Fruit fly (Drosophila melanogaster): ENCODE results near the gene Rpt3R.

The Rpt3R gene

DNA sequence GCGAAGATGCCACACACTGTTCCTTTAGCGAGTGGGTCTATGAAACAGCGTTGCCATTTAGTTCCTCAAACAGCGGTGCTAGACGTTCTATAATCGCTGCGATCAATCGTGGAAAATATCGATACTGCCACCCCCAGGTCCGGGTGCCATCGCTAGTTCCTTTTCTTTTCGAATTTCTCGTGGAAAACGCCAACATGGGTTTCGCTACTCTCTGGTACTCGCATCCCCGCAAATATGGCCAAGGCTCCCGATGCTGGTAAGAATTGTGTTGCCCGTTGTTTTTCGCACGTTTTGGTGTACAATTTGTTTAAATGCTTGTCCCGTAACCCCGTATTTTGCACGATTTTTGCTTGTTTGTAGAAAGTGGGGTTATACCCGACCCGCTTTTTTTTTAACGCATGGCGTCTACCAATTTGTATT lies 21.6 kb upstream of the Rpt3R start, which contains the start of gene RpS29 (continued):
- TF ChIP-seq CG1603 (tag; optimal IDR thresholded peaks at IDR 0.05): peak; percentile 97
- peak; percentile 52 for TF ChIP-seq CG8388 (GFP tag; optimal IDR thresholded peaks at IDR 0.05)

DNA sequence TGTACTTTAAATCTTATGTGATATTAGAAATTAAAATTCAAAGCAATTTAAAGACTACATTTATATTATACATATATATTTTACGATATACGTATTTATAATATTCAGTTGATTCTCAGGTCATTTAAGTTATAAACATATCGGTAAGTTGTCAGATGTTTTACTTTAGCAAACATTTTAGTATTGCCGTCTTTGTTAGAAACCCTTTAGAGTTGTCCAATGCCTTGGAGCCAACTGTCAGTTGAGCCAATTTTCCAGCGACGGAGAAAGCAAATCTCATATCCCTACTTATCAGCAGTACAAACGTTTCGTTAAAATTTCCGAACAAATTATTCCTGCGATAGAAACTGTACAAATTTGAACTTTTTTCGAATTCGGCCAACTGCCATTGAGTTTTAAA lies 18.5 kb upstream of the Rpt3R start, which contains the start of gene topi:
Gene topi (plus strand): TSS at position 301 of the 400 bp plus-strand sequence.
- TF ChIP-seq mirr (GFP tag; optimal IDR thresholded peaks at IDR 0.05): no peak
- no peak for TF ChIP-seq stc (GFP tag; IDR thresholded peaks at IDR 0.05)
- TF ChIP-seq chm (GFP tag; IDR thresholded peaks at IDR 0.05): no peak
- no peak for TF ChIP-seq Stat92E (GFP tag; optimal IDR thresholded peaks at IDR 0.05)
- TF ChIP-seq CG14965 (GFP tag; optimal IDR thresholded peaks at IDR 0.05; ENCODE audit: borderline replicate concordance): no peak
- no peak for TF ChIP-seq NC2β (GFP tag; optimal IDR thresholded peaks at IDR 0.05)
- TF ChIP-seq Ptx1 (GFP tag; IDR thresholded peaks at IDR 0.05): no peak
- TF ChIP-seq eve (GFP tag; optimal IDR thresholded peaks at IDR 0.05): no peak
- no peak for TF ChIP-seq pum (GFP tag; optimal IDR thresholded peaks at IDR 0.05)
- TF ChIP-seq Usf (GFP tag; optimal IDR thresholded peaks at IDR 0.05): no peak
- no peak for TF ChIP-seq Nf-YA (GFP tag; IDR thresholded peaks at IDR 0.05)
- no peak for TF ChIP-seq gce (GFP tag; IDR thresholded peaks at IDR 0.05)
- TF ChIP-seq CG15696 (tag; optimal IDR thresholded peaks at IDR 0.05): no peak
- TF ChIP-seq D19B (GFP tag; optimal IDR thresholded peaks at IDR 0.05): no peak
- TF ChIP-seq CG9609 (GFP tag; optimal IDR thresholded peaks at IDR 0.05): no peak
- TF ChIP-seq fd64A (GFP tag; optimal IDR thresholded peaks at IDR 0.05): no peak
- TF ChIP-seq ranshi (GFP tag; IDR thresholded peaks at IDR 0.05): no peak
- TF ChIP-seq CG9215 (GFP tag; IDR thresholded peaks at IDR 0.05): no peak
- no peak for TF ChIP-seq Gug (GFP tag; IDR thresholded peaks at IDR 0.05)

DNA sequence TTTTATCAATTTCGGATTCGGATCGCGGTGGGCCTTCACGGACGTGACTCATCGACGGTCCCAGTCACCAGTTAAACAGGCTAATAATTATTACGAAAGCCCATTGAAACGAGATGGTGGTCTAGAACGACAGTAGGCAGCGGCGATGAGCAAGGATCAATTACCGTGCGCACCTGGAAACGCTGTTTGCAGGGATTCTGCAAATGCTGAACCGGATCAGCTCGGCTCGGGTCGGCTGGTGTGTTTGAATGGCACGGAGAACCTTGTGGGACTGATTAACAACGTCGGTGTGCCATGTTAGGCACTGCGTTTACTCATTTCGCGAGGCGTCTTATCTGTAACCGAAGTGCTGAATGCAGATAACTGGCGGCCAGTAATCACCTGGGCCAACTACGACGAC lies 17.8 kb upstream of the Rpt3R start, which contains the start of gene Whamy:
Gene Whamy (minus strand): TSS at position 273 of the 400 bp plus-strand sequence.
- TF ChIP-seq HmgZ (tag; optimal IDR thresholded peaks at IDR 0.05): peak; percentile 21
- no peak for TF ChIP-seq CG13287 (GFP tag; IDR thresholded peaks at IDR 0.05; ENCODE audit: partially characterized antibody)
- peak; percentile 70 for TF ChIP-seq Med (GFP tag)
- TF ChIP-seq PHDP (tag; optimal IDR thresholded peaks at IDR 0.05): no peak
- no peak for TF ChIP-seq CG8089 (GFP tag; optimal IDR thresholded peaks at IDR 0.05)
- TF ChIP-seq sens-2 (GFP tag; IDR thresholded peaks at IDR 0.05): no peak
- no peak for TF ChIP-seq Dbx (GFP tag; IDR thresholded peaks at IDR 0.05)
- TF ChIP-seq dpn (GFP tag; optimal IDR thresholded peaks at IDR 0.05): no peak
- no peak for TF ChIP-seq CG10147 (GFP tag; optimal IDR thresholded peaks at IDR 0.05)
- no peak for TF ChIP-seq CG2678 (tag; optimal IDR thresholded peaks at IDR 0.05)
- no peak for TF ChIP-seq bbx (GFP tag; IDR thresholded peaks at IDR 0.05; ENCODE audit: partially characterized antibody)
- no peak for TF ChIP-seq Mad (GFP tag; optimal IDR thresholded peaks at IDR 0.05)
- no peak for TF ChIP-seq CG6813 (GFP tag; optimal IDR thresholded peaks at IDR 0.05)
- no peak for TF ChIP-seq CG7839 (tag; optimal IDR thresholded peaks at IDR 0.05)
- no peak for TF ChIP-seq CG6654 (GFP tag; optimal IDR thresholded peaks at IDR 0.05)
- no peak for TF ChIP-seq CG2116 (GFP tag; optimal IDR thresholded peaks at IDR 0.05)
- TF ChIP-seq CG10979 (tag; optimal IDR thresholded peaks at IDR 0.05): no peak
- TF ChIP-seq gce (GFP tag; IDR thresholded peaks at IDR 0.05): no peak
- no peak for TF ChIP-seq z (GFP tag; IDR thresholded peaks at IDR 0.05)
- peak; percentile 5 for TF ChIP-seq CG13296 (GFP tag; optimal IDR thresholded peaks at IDR 0.05)
- TF ChIP-seq Ada2b (GFP tag; IDR thresholded peaks at IDR 0.05): no peak
- TF ChIP-seq Hr51 (GFP tag; optimal IDR thresholded peaks at IDR 0.05): no peak
- TF ChIP-seq Poxn (GFP tag; IDR thresholded peaks at IDR 0.05): no peak
- no peak for TF ChIP-seq CG18011 (GFP tag; optimal IDR thresholded peaks at IDR 0.05)
- no peak for TF ChIP-seq stc (GFP tag; IDR thresholded peaks at IDR 0.05)
- no peak for TF ChIP-seq Xbp1 (GFP tag; optimal IDR thresholded peaks at IDR 0.05)
- no peak for TF ChIP-seq CG7745 (tag; optimal IDR thresholded peaks at IDR 0.05)
- TF ChIP-seq sd (tag; optimal IDR thresholded peaks at IDR 0.05): no peak
- no peak for TF ChIP-seq HLH54F (GFP tag; optimal IDR thresholded peaks at IDR 0.05)
- TF ChIP-seq toy (GFP tag; IDR thresholded peaks at IDR 0.05): no peak
